Fruit fly (Drosophila melanogaster): ENCODE measurements around the gene CG12795.

Gene CG12795

DNA sequence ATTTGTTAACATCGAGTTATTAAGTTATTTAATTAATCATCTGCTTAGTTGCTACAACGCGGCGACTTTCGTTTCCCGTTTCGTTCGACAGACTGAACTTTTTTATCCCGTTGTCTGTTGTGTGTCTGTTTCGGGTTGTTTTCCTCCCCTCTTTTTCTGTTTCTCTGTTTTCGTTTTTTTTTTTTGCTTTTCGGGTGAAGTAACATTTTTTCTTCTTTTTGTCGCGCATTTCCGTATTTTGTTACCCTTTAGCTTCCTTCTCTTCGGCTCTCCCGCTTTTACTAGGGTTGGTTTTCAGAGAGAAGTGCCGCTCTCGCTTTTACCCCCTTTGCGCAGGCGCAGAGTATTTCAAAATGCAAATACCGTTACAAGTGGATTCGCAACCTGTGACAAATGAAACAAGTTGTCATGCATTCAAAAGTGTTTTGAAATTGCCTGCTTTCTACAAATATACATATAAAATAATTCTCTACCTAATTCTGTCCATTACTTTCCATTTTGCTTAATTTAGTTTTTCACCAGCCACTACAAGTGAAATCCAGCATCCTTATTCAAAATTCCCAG lies 25.5 kb upstream of the CG12795 start, which contains the start of gene Pgant2:
Gene Pgant2 (minus strand): TSS at position 51 of the 564 bp plus-strand sequence.
- TF ChIP-seq Hr78 (GFP tag; optimal IDR thresholded peaks at IDR 0.05): no peak
- TF ChIP-seq sv (GFP tag; optimal IDR thresholded peaks at IDR 0.05): no peak
- TF ChIP-seq Dif (GFP tag; optimal IDR thresholded peaks at IDR 0.05; ENCODE audit: partially characterized antibody): no peak
- no peak for TF ChIP-seq Abd-B (GFP tag; optimal IDR thresholded peaks at IDR 0.05)
- TF ChIP-seq dl (GFP tag; optimal IDR thresholded peaks at IDR 0.05; ENCODE audit: insufficient read depth in 1 of 2, partially characterized antibody in 2 of 2): no peak
- no peak for TF ChIP-seq Mio (GFP tag; optimal IDR thresholded peaks at IDR 0.05)
- TF ChIP-seq rgr (GFP tag; optimal IDR thresholded peaks at IDR 0.05): no peak
- TF ChIP-seq Hr83 (GFP tag; optimal IDR thresholded peaks at IDR 0.05; ENCODE audit: poor library complexity, severe bottlenecking): no peak
- TF ChIP-seq fru (GFP tag; optimal IDR thresholded peaks at IDR 0.05): no peak
- TF ChIP-seq lola (GFP tag; optimal IDR thresholded peaks at IDR 0.05): no peak
- TF ChIP-seq psq (GFP tag; optimal IDR thresholded peaks at IDR 0.05): peak; percentile 8
- TF ChIP-seq pan (optimal IDR thresholded peaks at IDR 0.05): no peak
- TF ChIP-seq ey (GFP tag; optimal IDR thresholded peaks at IDR 0.05): no peak
- no peak for TF ChIP-seq GATAd (GFP tag; optimal IDR thresholded peaks at IDR 0.05)
- no peak for TF ChIP-seq Rel (GFP tag; optimal IDR thresholded peaks at IDR 0.05)
- TF ChIP-seq Rel (tag; optimal IDR thresholded peaks at IDR 0.05): no peak
- TF ChIP-seq Vsx2 (GFP tag; optimal IDR thresholded peaks at IDR 0.05; ENCODE audit: partially characterized antibody): peak; percentile 33

DNA sequence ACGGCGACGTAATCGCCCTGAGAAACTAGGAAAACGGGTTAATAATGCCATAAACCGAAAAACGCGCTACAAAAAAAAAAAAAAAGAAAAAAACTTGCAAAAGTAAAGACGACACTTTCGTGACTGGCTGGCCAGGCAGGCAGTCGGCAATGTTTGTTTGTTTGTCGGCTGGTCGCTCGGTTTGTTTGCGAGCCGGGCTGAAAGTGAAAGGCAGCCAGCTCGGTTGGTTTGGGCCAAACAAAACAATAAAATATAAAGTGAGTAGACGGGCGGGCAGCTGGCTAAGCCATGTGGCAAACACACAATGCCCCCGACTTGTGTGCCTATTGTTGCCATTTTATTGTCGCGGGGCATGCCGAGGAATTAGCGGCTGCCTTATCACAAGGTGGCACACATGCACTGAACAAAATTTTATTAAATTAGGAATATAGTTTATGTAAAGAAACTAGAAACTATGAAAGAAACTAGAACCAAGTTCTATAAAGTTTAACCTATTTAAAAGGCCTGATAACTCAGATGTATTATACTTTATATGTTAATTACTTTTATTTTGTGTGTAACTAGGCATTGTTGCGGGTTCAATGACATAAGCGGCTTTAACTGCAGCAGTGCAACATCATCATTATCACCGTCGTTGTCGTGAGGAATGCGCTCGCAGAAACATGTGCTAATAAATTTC lies 23.7 kb upstream of the CG12795 start:
- TF ChIP-seq Hnf4 (GFP tag; optimal IDR thresholded peaks at IDR 0.05) (no peak), Abd-B (GFP tag; optimal IDR thresholded peaks at IDR 0.05) (no peak), Dfd (GFP tag; optimal IDR thresholded peaks at IDR 0.05) (no peak), tai (GFP tag; optimal IDR thresholded peaks at IDR 0.05) (no peak), OdsH (GFP tag; optimal IDR thresholded peaks at IDR 0.05) (no peak), br (GFP tag; optimal IDR thresholded peaks at IDR 0.05) (no peak)

DNA sequence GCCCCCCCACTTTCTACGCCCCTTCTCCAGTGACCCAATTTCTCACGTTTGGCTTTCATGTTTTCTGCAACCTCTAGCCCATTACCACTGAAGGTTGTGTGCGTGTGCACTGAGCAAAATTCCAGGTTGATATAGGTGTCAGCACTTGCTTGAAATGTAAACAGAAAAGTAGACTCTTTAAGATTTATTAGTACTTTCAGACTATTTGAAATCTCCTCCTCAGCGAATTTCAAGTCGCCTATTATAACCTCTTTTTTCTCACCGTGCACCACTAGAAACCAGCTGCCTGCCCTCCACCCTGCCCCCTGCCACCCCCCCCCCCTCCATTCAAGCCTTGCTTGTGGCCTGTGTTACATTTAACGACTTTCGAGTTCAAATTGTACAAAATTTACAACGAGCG lies 17.2 kb upstream of the CG12795 start:
- TF ChIP-seq psq (GFP tag; optimal IDR thresholded peaks at IDR 0.05): no peak
- no peak for TF ChIP-seq ey (GFP tag; optimal IDR thresholded peaks at IDR 0.05)
- no peak for TF ChIP-seq GATAd (GFP tag; optimal IDR thresholded peaks at IDR 0.05)
- no peak for TF ChIP-seq h (GFP tag; optimal IDR thresholded peaks at IDR 0.05)
- no peak for TF ChIP-seq CrebA (GFP tag; optimal IDR thresholded peaks at IDR 0.05; ENCODE audit: borderline replicate concordance)
- no peak for TF ChIP-seq Mio (GFP tag; optimal IDR thresholded peaks at IDR 0.05)
- TF ChIP-seq dsf (GFP tag; optimal IDR thresholded peaks at IDR 0.05; ENCODE audit: borderline replicate concordance): no peak
- no peak for TF ChIP-seq dl (GFP tag; optimal IDR thresholded peaks at IDR 0.05; ENCODE audit: insufficient read depth in 1 of 2, partially characterized antibody in 2 of 2)
- TF ChIP-seq rgr (GFP tag; optimal IDR thresholded peaks at IDR 0.05): no peak
- no peak for TF ChIP-seq Hnf4 (GFP tag; optimal IDR thresholded peaks at IDR 0.05)
- no peak for TF ChIP-seq Hr78 (GFP tag; optimal IDR thresholded peaks at IDR 0.05)
- TF ChIP-seq Vsx2 (GFP tag; optimal IDR thresholded peaks at IDR 0.05; ENCODE audit: partially characterized antibody): no peak

DNA sequence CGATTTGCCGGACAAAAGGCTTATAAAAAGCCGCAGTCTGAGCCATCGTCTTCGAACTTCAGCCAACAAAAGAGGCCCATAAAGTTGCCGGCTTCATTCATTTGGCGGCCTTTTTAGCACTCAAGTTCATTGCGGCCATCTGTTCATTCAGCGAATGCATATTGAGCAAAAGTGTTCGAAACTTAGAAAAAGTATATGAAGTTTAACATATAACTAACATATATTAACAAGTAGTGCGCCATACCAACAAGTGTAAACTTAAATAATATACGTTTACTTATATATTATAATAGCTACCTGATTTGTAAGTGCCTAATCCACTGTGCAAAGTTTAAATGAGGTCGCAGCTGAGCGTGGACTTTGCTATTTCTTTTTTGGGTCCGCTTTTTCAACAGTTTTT lies 15.9 kb upstream of the CG12795 start:
- TF ChIP-seq CrebA (GFP tag; optimal IDR thresholded peaks at IDR 0.05; ENCODE audit: borderline replicate concordance): no peak
- TF ChIP-seq brk (GFP tag; optimal IDR thresholded peaks at IDR 0.05): no peak
- no peak for TF ChIP-seq HLH106 (tag; optimal IDR thresholded peaks at IDR 0.05)
- no peak for TF ChIP-seq Sp1 (GFP tag; optimal IDR thresholded peaks at IDR 0.05)
- TF ChIP-seq GATAd (GFP tag; optimal IDR thresholded peaks at IDR 0.05): no peak
- TF ChIP-seq Hr78 (GFP tag; optimal IDR thresholded peaks at IDR 0.05): no peak
- TF ChIP-seq CG32264 (GFP tag; optimal IDR thresholded peaks at IDR 0.05): no peak
- no peak for TF ChIP-seq dsf (GFP tag; optimal IDR thresholded peaks at IDR 0.05; ENCODE audit: borderline replicate concordance)
- no peak for TF ChIP-seq sage (GFP tag; optimal IDR thresholded peaks at IDR 0.05)
- no peak for TF ChIP-seq Mio (GFP tag; optimal IDR thresholded peaks at IDR 0.05)

DNA sequence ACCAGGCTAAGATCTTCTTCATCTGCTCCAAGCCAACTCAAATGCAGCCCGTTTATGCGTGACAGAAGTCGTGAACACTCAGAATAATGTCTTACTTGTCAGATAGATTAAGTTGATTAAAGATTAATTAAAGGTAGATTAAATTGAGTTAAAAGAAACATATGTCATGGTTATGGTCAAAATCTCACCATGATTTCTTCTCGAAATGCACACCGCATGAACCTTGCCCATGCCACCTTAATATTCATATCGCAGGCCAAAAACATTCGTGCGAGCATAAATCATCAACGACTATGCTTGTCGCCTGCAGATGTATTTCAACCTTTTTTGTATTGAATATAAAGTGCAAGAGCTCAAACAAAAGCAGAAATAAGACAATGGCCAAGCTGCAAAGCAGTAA lies 15.2 kb upstream of the CG12795 start:
- no peak for TF ChIP-seq jim (GFP tag; optimal IDR thresholded peaks at IDR 0.05)
- peak in 1 of 2 experiments; percentile 77 for TF ChIP-seq foxo (GFP tag; optimal IDR thresholded peaks at IDR 0.05)
- TF ChIP-seq Sp1 (GFP tag; optimal IDR thresholded peaks at IDR 0.05): peak; percentile 95
- peak; percentile 28 for TF ChIP-seq GATAd (GFP tag; optimal IDR thresholded peaks at IDR 0.05)
- peak; percentile 67 for TF ChIP-seq ey (GFP tag; optimal IDR thresholded peaks at IDR 0.05)
- TF ChIP-seq sage (GFP tag; optimal IDR thresholded peaks at IDR 0.05): peak; percentile 8
- no peak for TF ChIP-seq Mio (GFP tag; optimal IDR thresholded peaks at IDR 0.05)
- no peak for TF ChIP-seq Rel (GFP tag; optimal IDR thresholded peaks at IDR 0.05)
- TF ChIP-seq Rel (tag; optimal IDR thresholded peaks at IDR 0.05): peak; percentile 75
- peak; percentile 75 for TF ChIP-seq brk (GFP tag; optimal IDR thresholded peaks at IDR 0.05)
- peak; percentile 54 for TF ChIP-seq dmrt93B (GFP tag; optimal IDR thresholded peaks at IDR 0.05)
- TF ChIP-seq tai (GFP tag; optimal IDR thresholded peaks at IDR 0.05): peak; percentile 72
- peak; percentile 73 for TF ChIP-seq CG9705 (GFP tag; optimal IDR thresholded peaks at IDR 0.05)
- TF ChIP-seq psq (GFP tag; optimal IDR thresholded peaks at IDR 0.05): peak; percentile 79
- no peak for TF ChIP-seq Myc (optimal IDR thresholded peaks at IDR 0.05)
- peak; percentile 85 for TF ChIP-seq rgr (GFP tag; optimal IDR thresholded peaks at IDR 0.05)
- TF ChIP-seq dsf (GFP tag; optimal IDR thresholded peaks at IDR 0.05; ENCODE audit: borderline replicate concordance): peak; percentile 30
- peak; percentile 95 for TF ChIP-seq br (GFP tag; optimal IDR thresholded peaks at IDR 0.05)
- peak; percentile 89 for TF ChIP-seq Hnf4 (GFP tag; optimal IDR thresholded peaks at IDR 0.05)
- TF ChIP-seq usp (GFP tag; optimal IDR thresholded peaks at IDR 0.05): no peak
- TF ChIP-seq Jra (GFP tag; optimal IDR thresholded peaks at IDR 0.05): peak; percentile 61
- peak; percentile 60 for TF ChIP-seq woc (GFP tag; optimal IDR thresholded peaks at IDR 0.05)
- TF ChIP-seq pan (optimal IDR thresholded peaks at IDR 0.05): no peak
